In the genomic region with DNA sequence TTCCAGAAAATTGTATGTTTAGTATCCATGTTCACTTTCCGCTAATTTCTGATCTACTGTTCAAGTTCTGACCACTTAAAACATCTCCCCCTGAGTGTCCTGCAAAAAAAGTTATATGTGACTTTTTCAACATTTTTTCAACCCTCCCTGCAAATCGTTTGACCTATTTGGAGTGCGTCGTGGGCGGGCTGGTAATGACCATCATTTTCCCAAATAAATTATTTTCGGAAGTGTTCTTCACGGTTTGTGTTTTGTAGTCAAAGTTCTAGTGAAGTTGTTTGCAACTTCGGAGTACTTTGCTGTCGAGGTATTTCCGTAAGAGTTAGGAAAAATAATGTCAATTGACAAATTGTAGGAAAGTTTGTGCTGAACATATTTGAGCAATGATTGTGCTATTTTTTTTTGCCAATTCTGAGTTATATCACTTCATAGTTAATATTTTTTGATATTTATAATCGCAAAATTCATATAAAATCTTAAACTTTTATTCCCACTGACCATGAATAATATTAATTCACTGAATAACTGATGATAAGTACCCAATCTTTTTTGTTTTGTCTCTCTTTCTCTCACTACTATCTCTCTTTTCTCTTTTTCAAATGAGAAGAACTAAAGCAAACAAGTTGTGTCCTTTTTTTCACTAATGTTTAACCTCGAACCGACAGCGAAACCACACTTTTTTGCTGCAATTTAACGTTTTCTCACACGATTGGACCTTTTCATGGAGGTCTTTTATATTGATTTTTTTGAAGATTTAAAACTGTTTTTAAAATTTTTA, we compare ENCODE assay signal across 4 worm cellular contexts.
TF ChIP-seq lines count a peak whose summit lies in the region.

No protein-coding gene starts in this region.

TF ChIP-seq in whole organism, L1 larva, 84 proteins besides CTCF, POLR2A, EP300 and RAD21:
- TF ChIP-seq efl-1 (optimal IDR thresholded peaks at IDR 0.05; lab: Kevin White, UChicago), result no peak
- TF ChIP-seq efl-1 (GFP tag; optimal IDR thresholded peaks at IDR 0.05 in 1 of 2; lab: Kevin White, UChicago), result peak in 1 of 2 experiments; percentile 29
- TF ChIP-seq nhr-90 (tag; optimal IDR thresholded peaks at IDR 0.05; lab: Kevin White, UChicago; ENCODE audit: poor library complexity), result no peak
- TF ChIP-seq nhr-47 (tag; optimal IDR thresholded peaks at IDR 0.05; lab: Kevin White, UChicago), result peak; percentile 0
- peak; percentile 8 for TF ChIP-seq nhr-71 (tag; optimal IDR thresholded peaks at IDR 0.05; lab: Kevin White, UChicago)
- TF ChIP-seq lin-14 (GFP tag; optimal IDR thresholded peaks at IDR 0.05; lab: Kevin White, UChicago), result peak; percentile 55
- no peak for TF ChIP-seq fkh-10 (GFP tag; optimal IDR thresholded peaks at IDR 0.05; lab: Kevin White, UChicago)
- TF ChIP-seq mep-1 (tag; optimal IDR thresholded peaks at IDR 0.05; lab: Kevin White, UChicago), result peak; percentile 10

TF ChIP-seq in whole organism, L2 larva, 48 proteins besides CTCF, POLR2A, EP300 and RAD21:
- no peak for TF ChIP-seq ama-1 (optimal IDR thresholded peaks at IDR 0.05; lab: Kevin White, UChicago)
- TF ChIP-seq peb-1 (tag; optimal IDR thresholded peaks at IDR 0.05; lab: Kevin White, UChicago), result no peak
- peak; percentile 8 for TF ChIP-seq ztf-4 (tag; optimal IDR thresholded peaks at IDR 0.05; lab: Kevin White, UChicago)
- no peak for TF ChIP-seq nhr-12 (tag; optimal IDR thresholded peaks at IDR 0.05; lab: Kevin White, UChicago)
- TF ChIP-seq unc-55 (GFP tag; optimal IDR thresholded peaks at IDR 0.05; lab: Kevin White, UChicago), result peak; percentile 10
- TF ChIP-seq ztf-11 (tag; optimal IDR thresholded peaks at IDR 0.05; lab: Kevin White, UChicago), result no peak

TF ChIP-seq in whole organism, L3 larva, 47 proteins besides CTCF, POLR2A, EP300 and RAD21:
- no peak for TF ChIP-seq fkh-2 (tag; optimal IDR thresholded peaks at IDR 0.05; lab: Kevin White, UChicago)
- no peak for TF ChIP-seq R02D3.7 (tag; optimal IDR thresholded peaks at IDR 0.05; lab: Kevin White, UChicago)
- no peak for TF ChIP-seq nhr-12 (tag; optimal IDR thresholded peaks at IDR 0.05; lab: Kevin White, UChicago)
- TF ChIP-seq unc-62 (GFP tag; optimal IDR thresholded peaks at IDR 0.05; lab: Kevin White, UChicago), result no peak
- peak; percentile 53 for TF ChIP-seq pha-4 (tag; optimal IDR thresholded peaks at IDR 0.05; lab: Kevin White, UChicago)
- TF ChIP-seq egl-27 (tag; optimal IDR thresholded peaks at IDR 0.05; lab: Kevin White, UChicago), result no peak
- TF ChIP-seq elt-1 (tag; optimal IDR thresholded peaks at IDR 0.05; lab: Kevin White, UChicago), result no peak
- no peak for TF ChIP-seq nhr-28 (tag; optimal IDR thresholded peaks at IDR 0.05; lab: Kevin White, UChicago)

TF ChIP-seq in whole organism, L4 larva, 104 proteins besides CTCF, POLR2A, EP300 and RAD21:
- TF ChIP-seq unc-62 (GFP tag; optimal IDR thresholded peaks at IDR 0.05 in 1 of 2; lab: Kevin White, UChicago) (peak in 1 of 2 experiments; percentile 78), unc-62 (tag; optimal IDR thresholded peaks at IDR 0.05; lab: Kevin White, UChicago) (no peak), aha-1 (tag; lab: Kevin White, UChicago) (peak; percentile 85), nhr-28 (tag; optimal IDR thresholded peaks at IDR 0.05; lab: Kevin White, UChicago) (peak; percentile 66), nhr-111 (GFP tag; optimal IDR thresholded peaks at IDR 0.05; lab: Kevin White, UChicago) (no peak), lsy-2 (tag; optimal IDR thresholded peaks at IDR 0.05; lab: Kevin White, UChicago) (no peak), daf-16 (GFP tag; optimal IDR thresholded peaks at IDR 0.05; lab: Kevin White, UChicago) (no peak), daf-16 (tag; optimal IDR thresholded peaks at IDR 0.05; lab: Kevin White, UChicago) (peak; percentile 27), F10B5.3 (tag; optimal IDR thresholded peaks at IDR 0.05; lab: Kevin White, UChicago) (no peak)

Comparison
In these comparisons a context has a peak if more than half of its experiments do, and no peak if none do; other contexts are left out.
1. Of the 29 proteins assayed by ChIP-seq in both whole organism, L4 larva and whole organism, L1 larva: peak only in whole organism, L4 larva: aha-1 and nhr-28; only in whole organism, L1 larva: mep-1; in both: none; in neither: 25; mixed calls (peak in some experiments, not most) for 1.